Worm (Caenorhabditis elegans): ENCODE data around the gene efl-2.

efl-2 gene

ce11 chrII:13414554-13415057, 8.7 kb downstream of the efl-2 start, which contains the start of gene Y48E1C.1:
Y48E1C.1 (plus strand) TSS chrII:13415007.
- TF ChIP-seq ztf-23 (GFP tag; IDR thresholded peaks at IDR 0.05) (no peak), tab-1 (GFP tag; IDR thresholded peaks at IDR 0.05) (no peak), cog-1 (tag; optimal IDR thresholded peaks at IDR 0.05) (no peak), klf-2 (GFP tag; conservative IDR thresholded peaks at IDR 0.05) (no peak), med-1 (GFP tag; optimal IDR thresholded peaks at IDR 0.05; ENCODE audit: insufficient read depth) (no peak), T22C8.4 (GFP tag; IDR thresholded peaks at IDR 0.05) (no peak), ztf-29 (GFP tag; IDR thresholded peaks at IDR 0.05) (no peak), ref-1 (GFP tag; conservative IDR thresholded peaks at IDR 0.05) (no peak), flt-1 (GFP tag; IDR thresholded peaks at IDR 0.05) (no peak)

ce11 chrII:13416552-13416951, 10.6 kb downstream of the efl-2 start:
- no peak for TF ChIP-seq ztf-29 (GFP tag; IDR thresholded peaks at IDR 0.05)
- no peak for TF ChIP-seq cog-1 (tag; optimal IDR thresholded peaks at IDR 0.05)
- TF ChIP-seq ref-1 (GFP tag; conservative IDR thresholded peaks at IDR 0.05): no peak

- TF ChIP-seq ztf-23 (GFP tag; IDR thresholded peaks at IDR 0.05): no peak
- peak; percentile 98 for TF ChIP-seq T22C8.4 (GFP tag; IDR thresholded peaks at IDR 0.05)
Observed at ce11 chrII:13417452-13418031, 11.6 kb downstream of the efl-2 start.

ce11 chrII:13424242-13424641, 18.3 kb downstream of the efl-2 start, which contains the start of gene Y48E1C.2:
Y48E1C.2 (plus strand) TSS chrII:13424542.
- TF ChIP-seq ztf-29 (GFP tag; IDR thresholded peaks at IDR 0.05) (no peak), cog-1 (tag; optimal IDR thresholded peaks at IDR 0.05) (no peak), ztf-23 (GFP tag; IDR thresholded peaks at IDR 0.05) (no peak)

ce11 chrII:13436725-13437124, 30.8 kb downstream of the efl-2 start, which contains the start of gene Y48E1C.4:
Y48E1C.4 (minus strand) TSS chrII:13436825.
- no peak for TF ChIP-seq ref-1 (GFP tag; conservative IDR thresholded peaks at IDR 0.05)
- no peak for TF ChIP-seq flt-1 (GFP tag; IDR thresholded peaks at IDR 0.05)
- no peak for TF ChIP-seq ztf-23 (GFP tag; IDR thresholded peaks at IDR 0.05)
- no peak for TF ChIP-seq tab-1 (GFP tag; IDR thresholded peaks at IDR 0.05)
- TF ChIP-seq T22C8.4 (GFP tag; IDR thresholded peaks at IDR 0.05): no peak
- no peak for TF ChIP-seq cog-1 (tag; optimal IDR thresholded peaks at IDR 0.05)
- no peak for TF ChIP-seq ztf-29 (GFP tag; IDR thresholded peaks at IDR 0.05)
- no peak for TF ChIP-seq med-1 (GFP tag; optimal IDR thresholded peaks at IDR 0.05; ENCODE audit: insufficient read depth)
- no peak for TF ChIP-seq klf-2 (GFP tag; conservative IDR thresholded peaks at IDR 0.05)

ce11 chrII:13444307-13444706, 38.4 kb downstream of the efl-2 start:
- TF ChIP-seq ztf-29 (GFP tag; IDR thresholded peaks at IDR 0.05) (peak; percentile 54; the same call in 1 of the 2 replicates), ref-1 (GFP tag; conservative IDR thresholded peaks at IDR 0.05) (no peak)

- TF ChIP-seq ztf-23 (GFP tag; IDR thresholded peaks at IDR 0.05) (no peak), cog-1 (tag; optimal IDR thresholded peaks at IDR 0.05) (no peak), ztf-29 (GFP tag; IDR thresholded peaks at IDR 0.05) (no peak), klf-2 (GFP tag; conservative IDR thresholded peaks at IDR 0.05) (no peak), tab-1 (GFP tag; IDR thresholded peaks at IDR 0.05) (no peak), T22C8.4 (GFP tag; IDR thresholded peaks at IDR 0.05) (no peak)
Observed at ce11 chrII:13446597-13446996, 40.7 kb downstream of the efl-2 start.

ce11 chrII:13447166-13447643, 41.3 kb downstream of the efl-2 start, which contains the start of gene tbc-14:
tbc-14 (minus strand) TSS chrII:13447593.
- TF ChIP-seq ztf-29 (GFP tag; IDR thresholded peaks at IDR 0.05): no peak
- TF ChIP-seq klf-2 (GFP tag; conservative IDR thresholded peaks at IDR 0.05): no peak
- TF ChIP-seq flt-1 (GFP tag; IDR thresholded peaks at IDR 0.05): no peak
- TF ChIP-seq med-1 (GFP tag; optimal IDR thresholded peaks at IDR 0.05; ENCODE audit: insufficient read depth): no peak
- TF ChIP-seq ztf-23 (GFP tag; IDR thresholded peaks at IDR 0.05): no peak
- no peak for TF ChIP-seq ref-1 (GFP tag; conservative IDR thresholded peaks at IDR 0.05)
- no peak for TF ChIP-seq cog-1 (tag; optimal IDR thresholded peaks at IDR 0.05)
- TF ChIP-seq T22C8.4 (GFP tag; IDR thresholded peaks at IDR 0.05): peak; percentile 75

- TF ChIP-seq klf-2 (GFP tag; conservative IDR thresholded peaks at IDR 0.05) (no peak), cog-1 (tag; optimal IDR thresholded peaks at IDR 0.05) (peak; percentile 76), ztf-29 (GFP tag; IDR thresholded peaks at IDR 0.05) (no peak), med-1 (GFP tag; optimal IDR thresholded peaks at IDR 0.05; ENCODE audit: insufficient read depth) (no peak), flt-1 (GFP tag; IDR thresholded peaks at IDR 0.05) (0 out of 2 replicates have a peak, but pooled peaks have one; percentile 46), ref-1 (GFP tag; conservative IDR thresholded peaks at IDR 0.05) (no peak), T22C8.4 (GFP tag; IDR thresholded peaks at IDR 0.05) (no peak), tab-1 (GFP tag; IDR thresholded peaks at IDR 0.05) (no peak), ztf-23 (GFP tag; IDR thresholded peaks at IDR 0.05) (no peak)
Observed at ce11 chrII:13447668-13448067, 41.7 kb downstream of the efl-2 start.

ce11 chrII:13451321-13451720, 45.4 kb downstream of the efl-2 start:
- TF ChIP-seq klf-2 (GFP tag; conservative IDR thresholded peaks at IDR 0.05): no peak
- no peak for TF ChIP-seq med-1 (GFP tag; optimal IDR thresholded peaks at IDR 0.05; ENCODE audit: insufficient read depth)
- no peak for TF ChIP-seq flt-1 (GFP tag; IDR thresholded peaks at IDR 0.05)
- TF ChIP-seq ztf-23 (GFP tag; IDR thresholded peaks at IDR 0.05): no peak
- no peak for TF ChIP-seq cog-1 (tag; optimal IDR thresholded peaks at IDR 0.05)
- no peak for TF ChIP-seq tab-1 (GFP tag; IDR thresholded peaks at IDR 0.05)
- TF ChIP-seq ref-1 (GFP tag; conservative IDR thresholded peaks at IDR 0.05): no peak

Data from whole organism, midembryonic.